Worm (Caenorhabditis elegans) whole organism, L3 larva: ENCODE results near the gene K10G9.2.

Source experiments
- ama-1 ChIP-seq: fragments of 150-350 bp; optimal IDR thresholded peaks from 2 replicates; lab custom pipeline; 2018
- ceh-82 ChIP-seq: fragments of 150-350 bp; optimal IDR thresholded peaks from 2 replicates; lab custom pipeline; 2014; ENCODE audit warnings: missing biosample characterization, missing genetic modification characterization
- ceh-9 ChIP-seq: sonication (generic microtip); optimal IDR thresholded peaks from 2 replicates; lab custom pipeline; 2018; ENCODE audit warnings: missing biosample characterization, missing genetic modification characterization
- fos-1 ChIP-seq: fragments of 150-350 bp; optimal IDR thresholded peaks from 2 replicates; lab custom pipeline; 2014; ENCODE audit warnings: missing biosample characterization, missing genetic modification characterization
- hmg-11 ChIP-seq: sonication (generic microtip); optimal IDR thresholded peaks from 2 replicates; lab custom pipeline; 2016; ENCODE audit warnings: missing genetic modification characterization, missing compliant biosample characterization
- lin-39 ChIP-seq: fragments of 150-350 bp; optimal IDR thresholded peaks from 2 replicates; lab custom pipeline; 2018; ENCODE audit warnings: missing biosample characterization, missing genetic modification reagents, missing genetic modification characterization
- lsy-12 ChIP-seq: sonication (generic microtip); optimal IDR thresholded peaks from 2 replicates; lab custom pipeline; 2016; ENCODE audit warnings: mild to moderate bottlenecking, missing genetic modification characterization, missing compliant biosample characterization
- nhr-237 ChIP-seq: fragments of 150-350 bp; optimal IDR thresholded peaks from 2 replicates; lab custom pipeline; 2014; ENCODE audit warnings: missing biosample characterization, missing genetic modification characterization
- nhr-28 ChIP-seq: fragments of 150-350 bp; optimal IDR thresholded peaks from 2 replicates; lab custom pipeline; 2014; ENCODE audit warnings: missing biosample characterization, missing genetic modification characterization
- pha-4 ChIP-seq: fragments of 150-350 bp; optimal IDR thresholded peaks from 2 replicates; lab custom pipeline; 2014; ENCODE audit warnings: missing biosample characterization, missing genetic modification reagents, missing genetic modification characterization
- skn-1 ChIP-seq: fragments of 150-350 bp; optimal IDR thresholded peaks from 2 replicates; lab custom pipeline; 2014; ENCODE audit warnings: missing biosample characterization, missing genetic modification characterization
- unc-39 ChIP-seq: sonication (generic microtip); optimal IDR thresholded peaks from 4 replicates; lab custom pipeline; 2017; ENCODE audit warnings: missing biosample characterization, missing genetic modification characterization
- ztf-11 ChIP-seq: fragments of 150-350 bp; optimal IDR thresholded peaks from 2 replicates; lab custom pipeline; 2014; ENCODE audit warnings: missing biosample characterization, missing genetic modification characterization

ce11 chrIII:10326327-10326726, 40.6 kb downstream of the K10G9.2 start:
- TF ChIP-seq pha-4 (no peak), ceh-9 (no peak), ama-1 (lab: Kevin White, UChicago) (no peak), skn-1 (tag; lab: Kevin White, UChicago) (no peak), hmg-11 (tag; lab: Kevin White, UChicago) (no peak), lsy-12 (tag; lab: Kevin White, UChicago) (no peak), nhr-237 (tag; lab: Kevin White, UChicago) (no peak), unc-39 (tag; lab: Kevin White, UChicago) (no peak), lin-39 (no peak), ztf-11 (tag; lab: Kevin White, UChicago) (no peak), fos-1 (tag; lab: Kevin White, UChicago) (no peak), nhr-28 (tag; lab: Kevin White, UChicago) (no peak), ceh-82 (no peak)
